Worm (Caenorhabditis elegans) whole organism, young adult: ENCODE data around the gene C16D9.8.

ENCODE experiments used
- ets-4 ChIP-seq: fragments of 200-800 bp; sonication (Bioruptor generic); optimal IDR thresholded peaks from 2 replicates; lab custom pipeline; 2018; ENCODE audit warnings: mild to moderate bottlenecking, missing genetic modification characterization, missing compliant biosample characterization
- unc-130 ChIP-seq: sonication (generic microtip); optimal IDR thresholded peaks from 2 replicates; lab custom pipeline; 2016; ENCODE audit warnings: missing genetic modification reagents, missing genetic modification characterization, missing compliant biosample characterization
- ztf-26 ChIP-seq: sonication (generic microtip); optimal IDR thresholded peaks from 2 replicates; lab custom pipeline; 2017; ENCODE audit warnings: missing genetic modification characterization, missing compliant biosample characterization

- TF ChIP-seq unc-130 (no peak), ets-4 (GFP tag; lab: Kevin White, UChicago) (no peak), ztf-26 (tag; lab: Kevin White, UChicago) (no peak)
These were observed 17.9 kb downstream of the C16D9.8 start, which contains the start of gene C16D9.5 for ce11 chrV:8245457-8245856.
